Worm (Caenorhabditis elegans) whole organism, midembryonic: Measurements from ENCODE around the gene F53F4.11.

Experiments
- T22C8.4 ChIP-seq: fragments of 200-800 bp; sonication (Bioruptor generic); IDR thresholded peaks from 2 replicates; pipeline ENCODE4 v1.3.6; 2022; ENCODE audit warnings: missing genetic modification characterization, missing compliant biosample characterization
- cog-1 ChIP-seq: sonication (generic microtip); optimal IDR thresholded peaks from 2 replicates; lab custom pipeline; 2016; ENCODE audit warnings: missing genetic modification characterization, missing compliant biosample characterization
- flt-1 ChIP-seq: fragments of 200-800 bp; sonication (Bioruptor generic); IDR thresholded peaks from 2 replicates; pipeline ENCODE4 v1.3.6; 2022; ENCODE audit warnings: missing genetic modification characterization, missing compliant biosample characterization
- klf-2 ChIP-seq: fragments of 200-800 bp; sonication (Bioruptor generic); conservative IDR thresholded peaks from 2 replicates; pipeline ENCODE4 v1.3.6; 2022; ENCODE audit warnings: missing genetic modification reagents, missing genetic modification characterization, missing compliant biosample characterization
- med-1 ChIP-seq: sonication (generic microtip); optimal IDR thresholded peaks from 2 replicates; lab custom pipeline; 2017; ENCODE audit warnings: missing genetic modification characterization, mild to moderate bottlenecking, missing compliant biosample characterization, antibody characterized with exemption, missing genetic modification reagents; ENCODE audit not compliant: insufficient read depth
- ref-1 ChIP-seq: fragments of 200-800 bp; sonication (Bioruptor generic); conservative IDR thresholded peaks from 2 replicates; pipeline ENCODE4 v1.3.6; 2022; ENCODE audit warnings: missing genetic modification reagents, missing genetic modification characterization, missing compliant biosample characterization
- tab-1 ChIP-seq: fragments of 200-800 bp; sonication (Bioruptor generic); IDR thresholded peaks from 2 replicates; pipeline ENCODE4 v1.3.6; 2022; ENCODE audit warnings: missing genetic modification characterization, missing compliant biosample characterization
- ztf-23 ChIP-seq: fragments of 200-800 bp; sonication (Bioruptor generic); IDR thresholded peaks from 2 replicates; pipeline ENCODE4 v1.3.6; 2022; ENCODE audit warnings: missing genetic modification reagents, missing genetic modification characterization, missing compliant biosample characterization
- ztf-29 ChIP-seq: fragments of 200-800 bp; sonication (Bioruptor generic); IDR thresholded peaks from 2 replicates; pipeline ENCODE4 v1.3.6; 2022; ENCODE audit warnings: missing genetic modification reagents, missing genetic modification characterization, missing compliant biosample characterization

The F53F4.11 gene

ce11 chrV:13606651-13607242, 17.6 kb downstream of the F53F4.11 start, which contains the start of gene fmo-4:
TSS of gene fmo-4 (minus strand) at chrV:13606701.
- TF ChIP-seq ztf-29 (GFP tag; lab: Robert Waterston, UW) = no peak
- TF ChIP-seq ref-1 = no peak
- no peak for TF ChIP-seq med-1 (GFP tag; lab: Kevin White, UChicago)
- no peak for TF ChIP-seq ztf-23 (GFP tag; lab: Robert Waterston, UW)
- TF ChIP-seq cog-1 = no peak
- no peak for TF ChIP-seq flt-1 (GFP tag; lab: Robert Waterston, UW)
- TF ChIP-seq tab-1 (GFP tag; lab: Robert Waterston, UW) = no peak
- TF ChIP-seq klf-2 (GFP tag; lab: Robert Waterston, UW) = no peak
- no peak for TF ChIP-seq T22C8.4 (GFP tag; lab: Robert Waterston, UW)

- no peak for TF ChIP-seq ref-1
- no peak for TF ChIP-seq cog-1
- TF ChIP-seq flt-1 (GFP tag; lab: Robert Waterston, UW) = no peak
- no peak for TF ChIP-seq klf-2 (GFP tag; lab: Robert Waterston, UW)
- no peak for TF ChIP-seq tab-1 (GFP tag; lab: Robert Waterston, UW)
- no peak for TF ChIP-seq ztf-23 (GFP tag; lab: Robert Waterston, UW)
- no peak for TF ChIP-seq ztf-29 (GFP tag; lab: Robert Waterston, UW)
- no peak for TF ChIP-seq med-1 (GFP tag; lab: Kevin White, UChicago)
- no peak for TF ChIP-seq T22C8.4 (GFP tag; lab: Robert Waterston, UW)
Observed at ce11 chrV:13600882-13601281, 23.4 kb downstream of the F53F4.11 start, which contains the start of gene rdy-2. TSS of gene rdy-2 (minus strand) at chrV:13600982.

DNA sequence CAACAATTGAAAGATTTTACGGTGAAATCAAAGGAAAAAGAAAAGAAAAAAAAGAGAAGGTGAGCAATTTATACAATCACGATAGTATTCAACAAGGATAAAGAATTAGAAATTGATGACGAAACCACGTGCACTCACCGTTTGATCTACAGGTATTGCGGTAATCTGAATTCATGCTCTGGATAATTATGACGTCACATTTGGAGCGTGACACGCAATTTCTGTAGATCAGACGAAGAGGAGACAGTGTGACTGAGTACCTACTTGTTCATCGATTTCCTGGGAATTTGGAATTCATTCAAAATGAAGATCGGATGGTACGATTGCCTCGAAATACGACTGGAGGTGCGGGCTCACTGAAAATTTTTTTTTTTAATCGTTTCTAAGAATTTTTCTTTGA, 26.0 kb downstream of the F53F4.11 start:
- TF ChIP-seq cog-1 (no peak), med-1 (GFP tag; lab: Kevin White, UChicago) (no peak), flt-1 (GFP tag; lab: Robert Waterston, UW) (no peak), ref-1 (no peak), tab-1 (GFP tag; lab: Robert Waterston, UW) (no peak), ztf-23 (GFP tag; lab: Robert Waterston, UW) (no peak), ztf-29 (GFP tag; lab: Robert Waterston, UW) (no peak), klf-2 (GFP tag; lab: Robert Waterston, UW) (no peak)

ce11 chrV:13593083-13593482, 31.2 kb downstream of the F53F4.11 start, which contains the start of gene F53F4.4:
TSS of gene F53F4.4 (plus strand) at chrV:13593383.
- TF ChIP-seq tab-1 (GFP tag; lab: Robert Waterston, UW) (no peak), cog-1 (no peak), klf-2 (GFP tag; lab: Robert Waterston, UW) (no peak), T22C8.4 (GFP tag; lab: Robert Waterston, UW) (no peak), flt-1 (GFP tag; lab: Robert Waterston, UW) (no peak), ztf-29 (GFP tag; lab: Robert Waterston, UW) (no peak), ztf-23 (GFP tag; lab: Robert Waterston, UW) (no peak)

ce11 chrV:13591504-13592174, 32.7 kb downstream of the F53F4.11 start, which contains the start of gene tbcb-1:
TSS of gene tbcb-1 (plus strand) at chrV:13592124.
- no peak for TF ChIP-seq klf-2 (GFP tag; lab: Robert Waterston, UW)
- no peak for TF ChIP-seq cog-1
- TF ChIP-seq ref-1 = no peak
- no peak for TF ChIP-seq T22C8.4 (GFP tag; lab: Robert Waterston, UW)
- no peak for TF ChIP-seq ztf-29 (GFP tag; lab: Robert Waterston, UW)
- TF ChIP-seq flt-1 (GFP tag; lab: Robert Waterston, UW) = no peak
- TF ChIP-seq tab-1 (GFP tag; lab: Robert Waterston, UW) = no peak
- no peak for TF ChIP-seq med-1 (GFP tag; lab: Kevin White, UChicago)
- no peak for TF ChIP-seq ztf-23 (GFP tag; lab: Robert Waterston, UW)

DNA sequence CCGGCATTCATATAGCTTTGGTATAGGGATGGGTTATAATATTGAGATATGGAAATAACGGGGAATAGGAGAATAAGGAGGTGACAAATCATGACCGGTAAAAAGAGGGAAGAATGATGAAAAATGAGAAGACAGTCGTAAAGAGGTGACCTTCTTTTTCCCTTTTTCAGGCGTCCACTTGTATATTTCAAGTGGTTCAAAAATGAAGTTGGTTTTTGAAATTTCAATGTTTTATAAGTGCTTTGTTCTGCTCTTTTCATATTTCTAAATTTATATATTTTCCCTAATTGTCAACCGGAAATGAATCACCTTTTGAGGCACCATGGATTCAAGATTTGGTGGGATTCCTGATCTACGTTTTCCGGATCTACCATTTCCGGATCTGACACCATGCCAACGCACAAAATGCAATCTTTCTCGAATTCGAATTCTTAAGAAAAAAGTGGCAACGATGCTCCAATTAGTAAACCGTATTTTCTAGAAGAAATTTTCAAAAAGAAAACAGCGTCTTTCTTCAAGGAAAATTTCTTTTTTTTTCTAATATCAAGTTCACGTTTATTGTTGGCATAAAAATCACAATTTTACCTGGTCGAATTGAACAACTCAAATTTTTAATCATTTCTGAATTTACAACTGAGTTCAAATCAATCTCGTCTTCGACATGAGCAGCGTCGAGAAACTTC, 34.7 kb downstream of the F53F4.11 start, which contains the start of the genes F53F4.2 and F53F4.18:
Gene F53F4.2, minus strand, starts transcription at position 101 of the 683 bp plus-strand sequence.
Gene F53F4.18, plus strand, starts transcription at position 633 of the 683 bp plus-strand sequence.
- TF ChIP-seq flt-1 (GFP tag; lab: Robert Waterston, UW) (no peak), med-1 (GFP tag; lab: Kevin White, UChicago) (no peak), ztf-29 (GFP tag; lab: Robert Waterston, UW) (no peak), klf-2 (GFP tag; lab: Robert Waterston, UW) (no peak), cog-1 (no peak), ztf-23 (GFP tag; lab: Robert Waterston, UW) (no peak), ref-1 (no peak), tab-1 (GFP tag; lab: Robert Waterston, UW) (no peak), T22C8.4 (GFP tag; lab: Robert Waterston, UW) (no peak)

DNA sequence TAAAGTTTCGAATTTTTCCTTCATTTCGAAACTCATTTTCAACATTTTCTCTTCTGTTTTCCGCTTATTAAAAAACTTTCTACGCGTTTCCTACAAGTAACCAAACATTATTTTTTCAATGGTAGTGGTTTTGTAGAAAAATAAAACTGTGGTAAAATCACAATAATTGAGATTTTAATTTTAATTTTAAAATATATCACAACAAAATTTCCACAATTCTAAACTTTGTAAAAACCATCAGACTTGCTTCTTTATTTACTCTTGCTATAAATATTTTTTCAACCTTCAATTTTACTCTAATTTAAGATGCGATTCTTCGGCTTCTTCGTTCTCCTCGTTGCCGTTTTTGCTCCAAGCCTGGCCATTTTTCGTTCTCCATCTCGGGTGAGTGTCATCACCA, 36.4 kb downstream of the F53F4.11 start, which contains the start of gene F53F4.17:
Gene F53F4.17, plus strand, starts transcription at position 301 of the 400 bp plus-strand sequence.
- TF ChIP-seq tab-1 (GFP tag; lab: Robert Waterston, UW) = no peak
- no peak for TF ChIP-seq flt-1 (GFP tag; lab: Robert Waterston, UW)
- no peak for TF ChIP-seq ref-1
- TF ChIP-seq med-1 (GFP tag; lab: Kevin White, UChicago) = no peak

DNA sequence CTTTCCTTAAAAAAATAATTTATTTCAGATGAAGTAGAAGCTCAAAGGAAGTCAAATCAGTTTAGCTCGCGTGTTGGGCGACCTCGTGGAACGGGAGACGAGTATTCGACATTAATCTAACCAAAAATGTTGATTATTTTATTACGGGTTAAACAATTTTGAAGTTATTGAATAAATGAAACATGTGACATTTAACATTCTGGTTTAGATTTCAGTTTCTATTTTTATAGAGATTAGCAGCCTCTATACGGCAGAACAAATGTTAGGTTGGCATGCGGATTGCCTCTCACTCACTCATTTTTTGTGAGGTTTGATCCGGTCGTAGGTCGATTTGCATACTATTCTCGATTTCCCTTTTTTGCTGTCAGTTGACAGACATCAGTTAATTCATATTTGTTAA, 39.8 kb downstream of the F53F4.11 start, which contains the start of gene F53F4.1:
Gene F53F4.1, plus strand, starts transcription at position 301 of the 400 bp plus-strand sequence.
- TF ChIP-seq ztf-23 (GFP tag; lab: Robert Waterston, UW) (no peak), klf-2 (GFP tag; lab: Robert Waterston, UW) (no peak), flt-1 (GFP tag; lab: Robert Waterston, UW) (no peak), ref-1 (no peak), ztf-29 (GFP tag; lab: Robert Waterston, UW) (no peak), cog-1 (no peak), tab-1 (GFP tag; lab: Robert Waterston, UW) (no peak), T22C8.4 (GFP tag; lab: Robert Waterston, UW) (no peak), med-1 (GFP tag; lab: Kevin White, UChicago) (no peak)
